Fruit fly (Drosophila melanogaster): ENCODE measurements around the gene CG8360.

Gene CG8360

dm6 chr2L:8163025-8163351 lies 49.8 kb upstream of the CG8360 start, which contains the start of gene Piezo (continued):
- TF ChIP-seq Jarid2 (GFP tag; optimal IDR thresholded peaks at IDR 0.05) (peak; percentile 98), CG5180 (GFP tag; optimal IDR thresholded peaks at IDR 0.05) (peak; percentile 4), pros (GFP tag; optimal IDR thresholded peaks at IDR 0.05) (no peak), Hr78 (GFP tag; optimal IDR thresholded peaks at IDR 0.05) (no peak), sisA (GFP tag; IDR thresholded peaks at IDR 0.05) (no peak), jigr1 (GFP tag; IDR thresholded peaks at IDR 0.05) (no peak), chinmo (GFP tag; IDR thresholded peaks at IDR 0.05; ENCODE audit: partially characterized antibody) (peak; percentile 34; the same call in 1 of the 4 replicates), gcm2 (GFP tag; optimal IDR thresholded peaks at IDR 0.05) (no peak), Blimp-1 (GFP tag; optimal IDR thresholded peaks at IDR 0.05) (no peak), CG2889 (GFP tag; IDR thresholded peaks at IDR 0.05) (no peak), CG8924 (tag; optimal IDR thresholded peaks at IDR 0.05) (no peak), kay (GFP tag; optimal IDR thresholded peaks at IDR 0.05) (no peak), CG12236 (GFP tag; optimal IDR thresholded peaks at IDR 0.05) (no peak), cato (GFP tag; optimal IDR thresholded peaks at IDR 0.05; ENCODE audit: borderline replicate concordance) (no peak), Hr51 (GFP tag; optimal IDR thresholded peaks at IDR 0.05) (no peak), ranshi (GFP tag; IDR thresholded peaks at IDR 0.05) (no peak), CG2129 (GFP tag; IDR thresholded peaks at IDR 0.05; ENCODE audit: partially characterized antibody) (no peak), CG18262 (tag; optimal IDR thresholded peaks at IDR 0.05) (no peak), CG1603 (tag; optimal IDR thresholded peaks at IDR 0.05) (no peak), nmo (GFP tag; optimal IDR thresholded peaks at IDR 0.05) (no peak), CG7372 (GFP tag; IDR thresholded peaks at IDR 0.05) (no peak), fd64A (GFP tag; optimal IDR thresholded peaks at IDR 0.05) (no peak), run (tag; optimal IDR thresholded peaks at IDR 0.05) (no peak), Drgx (GFP tag; IDR thresholded peaks at IDR 0.05) (no peak), croc (GFP tag; conservative IDR thresholded peaks at IDR 0.05) (no peak), kni (GFP tag; optimal IDR thresholded peaks at IDR 0.05) (no peak), CG7271 (tag; optimal IDR thresholded peaks at IDR 0.05) (no peak), trem (tag; optimal IDR thresholded peaks at IDR 0.05) (no peak), CG8765 (GFP tag; IDR thresholded peaks at IDR 0.05) (no peak), CG2116 (GFP tag; optimal IDR thresholded peaks at IDR 0.05) (no peak), Ada2b (GFP tag; IDR thresholded peaks at IDR 0.05) (no peak), Hey (tag; optimal IDR thresholded peaks at IDR 0.05) (no peak), dmrt99B (tag; optimal IDR thresholded peaks at IDR 0.05) (no peak), wor (GFP tag; IDR thresholded peaks at IDR 0.05) (no peak), CG9727 (GFP tag; optimal IDR thresholded peaks at IDR 0.05) (peak; percentile 55), Bteb2 (GFP tag; optimal IDR thresholded peaks at IDR 0.05) (no peak), CG9797 (GFP tag; optimal IDR thresholded peaks at IDR 0.05) (no peak), Doc3 (GFP tag; IDR thresholded peaks at IDR 0.05; ENCODE audit: partially characterized antibody) (no peak), CrebB (tag; optimal IDR thresholded peaks at IDR 0.05) (no peak), CG31365 (tag; optimal IDR thresholded peaks at IDR 0.05) (no peak), Optix (GFP tag; IDR thresholded peaks at IDR 0.05) (no peak), CG6272 (GFP tag; IDR thresholded peaks at IDR 0.05) (no peak), CG12104 (GFP tag; optimal IDR thresholded peaks at IDR 0.05) (no peak), yki (optimal IDR thresholded peaks at IDR 0.05) (no peak), al (GFP tag; IDR thresholded peaks at IDR 0.05) (no peak), CG31388 (GFP tag; optimal IDR thresholded peaks at IDR 0.05) (no peak), Deaf1 (tag; optimal IDR thresholded peaks at IDR 0.05) (no peak), CG13894 (tag; optimal IDR thresholded peaks at IDR 0.05) (no peak), CTCF (GFP tag; optimal IDR thresholded peaks at IDR 0.05) (no peak), br (optimal IDR thresholded peaks at IDR 0.05) (no peak), CG10209 (GFP tag; optimal IDR thresholded peaks at IDR 0.05) (peak; percentile 15), CG4282 (GFP tag; optimal IDR thresholded peaks at IDR 0.05) (no peak), CG6654 (GFP tag; optimal IDR thresholded peaks at IDR 0.05) (no peak)
